Fruit fly (Drosophila melanogaster): ENCODE results near the gene dbo.

The dbo gene

DNA sequence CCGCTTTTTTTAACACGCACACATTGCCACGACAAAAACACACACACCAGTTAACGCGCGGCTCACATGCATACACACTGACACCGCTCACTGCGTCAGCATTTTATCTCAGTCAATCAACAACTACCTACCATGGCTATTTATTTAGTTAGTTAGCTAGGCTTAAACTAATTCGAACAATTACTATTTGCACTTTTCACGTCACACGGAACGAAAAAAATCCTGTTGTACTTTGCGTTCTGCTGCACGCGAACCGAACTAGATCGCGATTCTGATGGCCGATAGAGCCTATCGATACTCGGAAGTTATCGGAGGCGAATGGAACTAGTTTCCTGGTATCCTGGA lies 10.6 kb upstream of the dbo start, which contains the start of gene fwe:
TSS of gene fwe (minus strand) at position 268 of the 345 bp plus-strand sequence.
- no peak for TF ChIP-seq CG17801 (GFP tag; optimal IDR thresholded peaks at IDR 0.05; ENCODE audit: partially characterized antibody)

- no peak for TF ChIP-seq CG17801 (GFP tag; optimal IDR thresholded peaks at IDR 0.05; ENCODE audit: partially characterized antibody)
Measured at dm6 chr3L:15816714-15817113, 10.0 kb upstream of the dbo start, which contains the start of gene CkIIalpha-i1. Gene CkIIalpha-i1 (plus strand): TSS chr3L:15816979.

DNA sequence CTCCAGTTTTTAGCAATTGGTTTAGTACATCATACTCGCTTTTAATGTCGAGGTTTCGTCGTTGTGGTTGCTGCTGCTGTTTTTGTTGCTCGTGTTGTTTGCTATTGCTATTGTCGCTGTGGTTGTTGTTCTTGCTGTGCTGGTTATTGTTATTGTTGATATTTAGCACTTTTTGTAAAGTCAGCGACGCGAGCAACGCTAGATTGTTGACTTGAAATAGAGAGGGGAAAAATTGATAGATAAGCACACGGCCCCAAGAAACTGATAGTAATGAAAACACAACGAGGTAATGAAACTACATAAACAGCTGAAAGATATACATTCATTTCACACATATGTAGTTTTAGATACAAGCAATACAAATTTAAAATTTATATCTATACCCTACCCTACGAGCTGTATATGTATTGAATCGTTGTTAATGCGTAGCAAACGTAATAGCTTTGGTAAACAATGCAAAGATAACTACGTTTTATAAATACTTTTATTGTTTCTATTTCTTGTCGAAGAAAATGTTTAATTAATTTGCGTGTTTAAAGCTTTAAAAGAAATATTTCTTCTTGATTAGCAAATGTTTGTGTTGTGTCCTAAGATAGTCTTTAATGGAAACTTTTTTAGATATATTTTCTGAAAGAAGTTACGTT lies 2.8 kb upstream of the dbo start:
- TF ChIP-seq CG17801 (GFP tag; optimal IDR thresholded peaks at IDR 0.05; ENCODE audit: partially characterized antibody): no peak

- TF ChIP-seq CG17801 (GFP tag; optimal IDR thresholded peaks at IDR 0.05; ENCODE audit: partially characterized antibody): no peak
Measured at dm6 chr3L:15824537-15824936, 2.2 kb upstream of the dbo start.

dm6 chr3L:15825493-15826209 lies 1.0 kb upstream of the dbo start:
- TF ChIP-seq CG17801 (GFP tag; optimal IDR thresholded peaks at IDR 0.05; ENCODE audit: partially characterized antibody): peak; percentile 22

DNA sequence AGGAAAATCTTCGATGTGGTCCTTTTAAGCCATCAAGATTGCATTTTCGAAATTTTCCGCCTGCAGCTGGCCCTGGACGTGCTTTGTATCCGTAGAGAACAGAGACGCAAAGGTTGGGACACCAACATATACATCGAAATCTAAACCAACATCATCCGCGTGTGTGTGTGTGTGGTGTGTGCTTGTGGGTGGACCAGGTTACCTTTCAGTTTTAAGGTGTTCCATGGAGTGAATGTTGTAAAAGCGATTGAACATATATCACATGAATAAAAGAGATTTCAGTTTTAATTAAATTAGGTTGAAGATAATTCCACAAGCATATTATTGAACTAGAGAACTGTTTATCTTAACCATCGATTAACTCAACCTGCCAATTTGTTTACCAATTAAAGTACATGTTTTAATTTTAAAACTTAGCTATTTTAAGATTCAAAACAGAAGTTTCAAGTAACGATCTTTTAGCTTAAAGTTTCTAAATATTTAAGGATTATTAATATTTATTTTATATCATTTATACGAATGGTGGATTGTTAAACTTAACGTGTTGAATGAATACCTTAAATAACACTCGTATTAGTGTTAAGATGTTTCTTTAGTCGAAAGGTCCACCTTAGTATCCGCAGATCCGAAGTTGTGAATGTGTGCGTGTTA lies 422 bp downstream of the dbo start:
- TF ChIP-seq CG17801 (GFP tag; optimal IDR thresholded peaks at IDR 0.05; ENCODE audit: partially characterized antibody): peak; percentile 86

DNA sequence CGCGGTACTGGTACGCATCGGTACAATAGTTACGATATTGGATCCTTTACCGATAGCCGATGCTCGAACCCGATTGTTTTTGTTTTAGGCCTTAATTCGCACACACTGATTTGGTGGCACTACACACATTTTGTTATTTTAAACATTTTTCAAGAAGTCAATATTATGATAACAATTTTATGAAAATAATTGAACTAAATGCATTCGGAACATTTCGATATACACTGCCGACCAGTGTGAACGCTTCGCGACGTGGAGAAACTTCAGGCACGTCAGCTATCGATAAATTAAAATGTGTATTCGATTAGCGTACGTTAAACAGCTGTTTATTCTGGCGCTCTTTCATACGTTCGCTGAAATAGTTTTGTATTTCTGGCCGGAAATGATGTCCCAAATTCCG lies 5.5 kb downstream of the dbo start, which contains the start of gene CG12713:
TSS of gene CG12713 (plus strand) at position 319 of the 400 bp plus-strand sequence.
- no peak for TF ChIP-seq CG17801 (GFP tag; optimal IDR thresholded peaks at IDR 0.05; ENCODE audit: partially characterized antibody)

DNA sequence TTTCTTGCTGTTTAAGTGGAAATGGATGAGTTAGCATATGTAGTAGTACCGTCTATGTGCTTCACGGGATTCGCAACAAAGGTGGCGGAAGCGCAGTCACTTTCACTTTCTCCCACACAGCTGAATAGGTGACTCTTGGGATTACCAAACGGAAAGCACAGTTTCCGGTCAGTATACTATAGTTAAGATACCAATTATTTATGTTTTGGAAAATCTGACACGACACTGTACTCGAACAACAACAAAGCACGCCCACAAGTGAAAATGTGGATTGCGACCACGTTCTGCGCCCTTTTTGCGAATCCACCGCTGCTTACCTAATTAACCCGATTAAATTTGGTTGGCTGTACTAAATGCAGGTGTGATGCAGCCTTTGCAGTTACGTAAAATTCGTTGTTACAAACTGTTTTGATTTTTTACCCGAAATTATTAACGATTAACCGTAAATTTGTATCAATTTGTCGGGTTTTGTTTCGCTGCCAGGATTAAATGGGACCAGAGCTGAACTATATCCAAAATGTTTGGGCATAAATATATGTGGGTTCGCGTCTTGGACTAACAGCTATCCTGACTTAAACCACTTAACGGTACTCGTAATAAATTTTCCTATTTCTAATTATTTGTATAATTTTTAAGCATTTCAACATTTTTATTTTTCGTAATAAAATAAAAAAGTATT lies 8.3 kb downstream of the dbo start, which contains the start of gene CG18081:
TSS of gene CG18081 (minus strand) at position 512 of the 679 bp plus-strand sequence.
- no peak for TF ChIP-seq CG17801 (GFP tag; optimal IDR thresholded peaks at IDR 0.05; ENCODE audit: partially characterized antibody)

dm6 chr3L:15837209-15837608 lies 10.5 kb downstream of the dbo start, which contains the start of gene CG15715:
Gene CG15715 (minus strand): TSS chr3L:15837482.
- TF ChIP-seq CG17801 (GFP tag; optimal IDR thresholded peaks at IDR 0.05; ENCODE audit: partially characterized antibody): peak; percentile 12

- TF ChIP-seq CG17801 (GFP tag; optimal IDR thresholded peaks at IDR 0.05; ENCODE audit: partially characterized antibody): no peak
Measured at dm6 chr3L:15843962-15844361, 17.3 kb downstream of the dbo start, which contains the start of gene meru. Gene meru (minus strand): TSS chr3L:15844062.

DNA sequence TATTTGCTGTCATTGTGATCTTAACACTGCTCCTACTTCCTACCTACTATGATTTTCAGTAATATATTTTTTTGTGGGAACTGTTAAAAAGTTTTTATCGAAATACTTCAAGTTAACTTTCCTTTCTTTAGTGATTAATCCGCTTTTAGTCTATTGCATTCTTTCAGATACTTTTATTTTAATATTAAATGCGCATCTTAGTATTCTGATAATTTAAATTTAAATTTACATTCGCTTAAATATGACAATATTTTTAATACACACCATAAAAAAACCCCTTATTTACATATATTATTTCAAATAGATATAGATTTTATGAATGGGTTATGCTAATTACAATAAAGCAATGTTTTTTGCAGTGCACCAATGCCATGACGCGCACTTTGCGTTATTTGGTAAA lies 17.9 kb downstream of the dbo start:
- TF ChIP-seq CG17801 (GFP tag; optimal IDR thresholded peaks at IDR 0.05; ENCODE audit: partially characterized antibody): no peak

DNA sequence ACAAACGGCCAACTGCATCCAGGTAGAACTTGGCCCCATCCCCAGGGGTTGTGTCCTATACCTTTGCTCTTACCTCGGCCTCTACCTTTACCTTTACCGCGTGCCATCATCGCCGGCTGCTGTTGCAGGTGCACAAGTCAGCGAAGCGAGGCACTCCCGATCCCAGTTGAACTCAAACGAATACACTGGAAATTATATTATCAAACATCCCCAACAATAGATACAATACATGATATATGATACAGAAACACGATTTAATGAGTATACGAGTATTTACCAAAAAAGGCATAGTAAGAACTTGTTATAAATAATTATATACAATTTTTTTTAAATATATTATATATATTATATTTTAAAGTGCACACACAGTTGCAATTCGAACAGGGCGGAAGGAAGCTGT lies 20.5 kb downstream of the dbo start:
- no peak for TF ChIP-seq CG17801 (GFP tag; optimal IDR thresholded peaks at IDR 0.05; ENCODE audit: partially characterized antibody)

- no peak for TF ChIP-seq CG17801 (GFP tag; optimal IDR thresholded peaks at IDR 0.05; ENCODE audit: partially characterized antibody)
Measured at dm6 chr3L:15847655-15848054, 21.0 kb downstream of the dbo start.

dm6 chr3L:15856035-15856434 lies 29.3 kb downstream of the dbo start:
- no peak for TF ChIP-seq CG17801 (GFP tag; optimal IDR thresholded peaks at IDR 0.05; ENCODE audit: partially characterized antibody)

DNA sequence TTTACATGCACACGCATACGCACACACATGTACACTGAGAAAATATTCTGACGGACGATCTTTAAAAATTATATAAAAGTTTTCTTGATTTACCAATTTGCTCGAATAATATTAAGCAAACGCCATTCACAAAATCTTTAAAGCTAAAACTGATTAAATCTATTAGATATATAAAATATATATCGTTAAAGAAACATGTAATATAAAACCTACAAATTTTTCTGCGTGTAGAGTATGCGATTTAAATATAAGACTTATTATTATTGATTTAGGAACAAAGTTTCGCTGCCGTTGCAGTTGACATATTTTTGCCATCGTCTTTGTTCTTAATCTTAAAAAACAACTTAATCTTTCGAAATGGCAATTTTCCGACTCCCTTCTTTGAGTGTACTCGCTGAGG lies 50.8 kb downstream of the dbo start:
- no peak for TF ChIP-seq CG17801 (GFP tag; optimal IDR thresholded peaks at IDR 0.05; ENCODE audit: partially characterized antibody)
